Worm (Caenorhabditis elegans) whole organism, L1 larva: ENCODE data around the gene gst-38.

Experiments
- ceh-63 ChIP-seq: fragments of 200-800 bp; sonication (Bioruptor generic); optimal IDR thresholded peaks from 2 replicates; lab custom pipeline; 2018; ENCODE audit warnings: mild to moderate bottlenecking, missing genetic modification characterization, missing compliant biosample characterization
- egl-27 ChIP-seq, 2 experiments: fragments of 150-350 bp in 1 of 2; sonication (generic microtip); optimal IDR thresholded peaks; 3 replicates each; lab custom pipeline; 2017 to 2018; ENCODE audit warnings: missing biosample characterization in 2 of 2, missing genetic modification characterization in 2 of 2, missing genetic modification reagents in 2 of 2
- elt-3 ChIP-seq, 6 experiments: fragments of 150-350 bp in 1 of 6; sonication (generic microtip); optimal IDR thresholded peaks; 2 replicates each; lab custom pipeline; 2017 to 2018; ENCODE audit warnings: missing biosample characterization in 6 of 6, missing genetic modification characterization in 6 of 6, inconsistent platforms in 1 of 6
- fkh-10 ChIP-seq: sonication (generic microtip); optimal IDR thresholded peaks from 2 replicates; lab custom pipeline; 2017; ENCODE audit warnings: missing biosample characterization, missing genetic modification reagents, missing genetic modification characterization
- grh-1 ChIP-seq: fragments of 200-800 bp; sonication (Bioruptor generic); IDR thresholded peaks from 2 replicates; pipeline ENCODE4 v1.3.6; 2022; ENCODE audit warnings: missing genetic modification reagents, missing genetic modification characterization, missing compliant biosample characterization
- jun-1 ChIP-seq: fragments of 150-350 bp; optimal IDR thresholded peaks from 2 replicates; lab custom pipeline; 2014; ENCODE audit warnings: missing biosample characterization, missing genetic modification reagents, missing genetic modification characterization
- lin-39 ChIP-seq: fragments of 150-350 bp; optimal IDR thresholded peaks from 2 replicates; lab custom pipeline; 2014; ENCODE audit warnings: missing biosample characterization, missing genetic modification reagents, missing genetic modification characterization
- mdl-1 ChIP-seq, 2 experiments: fragments of 150-350 bp; optimal IDR thresholded peaks; 2 replicates each; lab custom pipeline; 2014 to 2017; ENCODE audit warnings: missing biosample characterization in 2 of 2, missing genetic modification characterization in 2 of 2, inconsistent platforms in 1 of 2
- nhr-76 ChIP-seq: sonication (generic microtip); optimal IDR thresholded peaks from 2 replicates; lab custom pipeline; 2017; ENCODE audit warnings: missing biosample characterization, missing genetic modification characterization
- unc-62 ChIP-seq: fragments of 150-350 bp; optimal IDR thresholded peaks from 2 replicates; lab custom pipeline; 2014; ENCODE audit warnings: missing biosample characterization, missing genetic modification reagents, missing genetic modification characterization
- vab-15 ChIP-seq: sonication (generic microtip); optimal IDR thresholded peaks from 2 replicates; lab custom pipeline; 2017; ENCODE audit warnings: missing genotype, mild to moderate bottlenecking, missing genetic modification characterization, missing compliant biosample characterization
- zag-1 ChIP-seq: fragments of 150-350 bp; optimal IDR thresholded peaks from 2 replicates; lab custom pipeline; 2014; ENCODE audit warnings: missing biosample characterization, missing genetic modification characterization
- ztf-11 ChIP-seq, 2 experiments: sonication (generic microtip); optimal IDR thresholded peaks; 2 replicates each; lab custom pipeline; 2016 to 2017; ENCODE audit warnings: missing genetic modification characterization in 2 of 2, missing biosample characterization in 1 of 2, missing compliant biosample characterization in 1 of 2

DNA sequence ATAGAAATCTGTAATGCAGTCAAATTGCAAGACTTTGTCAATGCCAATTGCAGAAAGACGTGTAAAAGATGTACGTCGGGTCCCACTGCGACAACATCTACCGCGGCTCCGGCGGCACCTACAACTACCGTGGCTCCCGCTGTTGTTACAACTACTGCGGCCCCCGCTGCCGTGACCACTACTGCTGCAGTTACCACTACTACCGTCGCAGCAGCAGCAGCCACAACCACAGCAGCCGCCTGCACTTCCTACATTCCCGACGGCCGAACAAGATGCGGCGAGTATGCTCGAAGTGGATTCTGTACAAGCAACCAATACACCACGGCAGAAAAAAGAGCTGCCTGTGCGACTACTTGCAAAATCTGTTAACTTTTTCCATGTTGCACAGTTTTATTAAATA is 1.1 kb downstream of the gst-38 start:
- no peak for TF ChIP-seq mdl-1 (tag; optimal IDR thresholded peaks at IDR 0.05; lab: Kevin White, UChicago)
- TF ChIP-seq egl-27 (tag; optimal IDR thresholded peaks at IDR 0.05; lab: Kevin White, UChicago): no peak
- TF ChIP-seq elt-3 (tag; optimal IDR thresholded peaks at IDR 0.05; lab: Kevin White, UChicago): no peak
- no peak for TF ChIP-seq lin-39
- TF ChIP-seq jun-1: no peak
- no peak for TF ChIP-seq ztf-11 (tag; optimal IDR thresholded peaks at IDR 0.05; lab: Kevin White, UChicago)
- TF ChIP-seq zag-1 (tag; lab: Kevin White, UChicago): no peak
- TF ChIP-seq grh-1 (GFP tag; lab: Robert Waterston, UW): no peak
- no peak for TF ChIP-seq nhr-76 (tag; lab: Kevin White, UChicago)
- TF ChIP-seq unc-62 (GFP tag; lab: Kevin White, UChicago): no peak
- no peak for TF ChIP-seq fkh-10
- no peak for TF ChIP-seq vab-15 (tag; lab: Kevin White, UChicago)
- no peak for TF ChIP-seq ceh-63 (GFP tag; lab: Kevin White, UChicago)
